Worm (Caenorhabditis elegans) whole organism, mixed stage, embryonic: ENCODE data around the gene ints-11.

ENCODE experiments used
- blmp-1 ChIP-seq: fragments of 150-350 bp; optimal IDR thresholded peaks from 2 replicates; lab custom pipeline; 2014; ENCODE audit warnings: missing biosample characterization, missing genetic modification characterization
- lin-13 ChIP-seq: fragments of 150-350 bp; optimal IDR thresholded peaks from 2 replicates; lab custom pipeline; 2014; ENCODE audit warnings: missing biosample characterization, missing genetic modification characterization
- lsy-2 ChIP-seq: fragments of 150-350 bp; optimal IDR thresholded peaks from 2 replicates; lab custom pipeline; 2014; ENCODE audit warnings: missing biosample characterization, missing genetic modification characterization
- nhr-12 ChIP-seq: fragments of 150-350 bp; optimal IDR thresholded peaks from 2 replicates; lab custom pipeline; 2014; ENCODE audit warnings: missing biosample characterization, missing genetic modification characterization
- nhr-237 ChIP-seq: fragments of 150-350 bp; optimal IDR thresholded peaks from 2 replicates; lab custom pipeline; 2014; ENCODE audit warnings: missing biosample characterization, missing genetic modification characterization
- pha-4 ChIP-seq: fragments of 150-350 bp; optimal IDR thresholded peaks from 2 replicates; lab custom pipeline; 2018; ENCODE audit warnings: missing biosample characterization, missing genetic modification reagents, missing genetic modification characterization
- sem-2 ChIP-seq: fragments of 200-800 bp; sonication (Bioruptor generic); optimal IDR thresholded peaks from 2 replicates; lab custom pipeline; 2018; ENCODE audit warnings: mild to moderate bottlenecking, missing genetic modification characterization, missing compliant biosample characterization
- sptf-1 ChIP-seq: sonication (generic microtip); optimal IDR thresholded peaks from 2 replicates; lab custom pipeline; 2017; ENCODE audit warnings: mild to moderate bottlenecking, missing genetic modification characterization, moderate library complexity, missing compliant biosample characterization
- unc-39 ChIP-seq: fragments of 150-350 bp; optimal IDR thresholded peaks from 2 replicates; lab custom pipeline; 2014; ENCODE audit warnings: missing biosample characterization, missing genetic modification characterization
- unc-62 ChIP-seq: fragments of 150-350 bp; optimal IDR thresholded peaks from 2 replicates; lab custom pipeline; 2014; ENCODE audit warnings: missing biosample characterization, missing genetic modification reagents, missing genetic modification characterization
- ztf-11 ChIP-seq: fragments of 150-350 bp; optimal IDR thresholded peaks from 2 replicates; lab custom pipeline; 2014; ENCODE audit warnings: missing biosample characterization, missing genetic modification characterization

DNA sequence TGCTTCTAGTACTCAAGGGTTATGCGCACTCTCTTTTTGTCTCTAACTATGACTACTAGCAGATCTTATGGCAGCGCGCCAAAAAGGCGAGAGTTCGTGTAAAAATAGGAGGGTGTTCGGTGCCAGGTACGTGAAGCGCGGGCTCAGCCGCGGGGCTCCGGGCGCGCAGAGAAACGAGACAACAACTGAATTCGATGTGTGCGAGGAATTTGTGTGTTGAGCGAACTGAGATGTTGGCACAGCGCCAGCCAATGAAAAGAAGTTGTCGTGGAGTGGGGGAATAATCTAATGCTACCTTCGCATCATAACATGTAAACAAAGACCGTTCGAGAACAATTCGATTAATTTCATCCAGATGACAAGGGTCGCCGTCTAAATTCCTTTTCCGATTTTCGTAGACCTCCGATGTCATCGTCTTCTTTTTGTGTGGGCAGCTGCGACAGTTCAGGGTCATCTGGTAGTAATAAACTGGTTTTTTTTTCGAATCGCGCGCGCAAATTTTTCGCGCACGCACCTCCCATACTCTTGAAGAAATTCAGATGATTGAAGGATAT lies 11.8 kb downstream of the ints-11 start:
- TF ChIP-seq nhr-237 (no peak), blmp-1 (no peak), sptf-1 (no peak), unc-62 (GFP tag; lab: Kevin White, UChicago) (no peak), unc-39 (tag; lab: Kevin White, UChicago) (no peak), pha-4 (tag; lab: Kevin White, UChicago) (no peak), nhr-12 (tag; lab: Kevin White, UChicago) (no peak), ztf-11 (tag; lab: Kevin White, UChicago) (no peak), lin-13 (tag; lab: Kevin White, UChicago) (no peak), lsy-2 (tag; lab: Kevin White, UChicago) (no peak), sem-2 (GFP tag; lab: Kevin White, UChicago) (no peak)
